Fruit fly (Drosophila melanogaster): Measurements from ENCODE around the gene CG6026.

Gene CG6026

DNA sequence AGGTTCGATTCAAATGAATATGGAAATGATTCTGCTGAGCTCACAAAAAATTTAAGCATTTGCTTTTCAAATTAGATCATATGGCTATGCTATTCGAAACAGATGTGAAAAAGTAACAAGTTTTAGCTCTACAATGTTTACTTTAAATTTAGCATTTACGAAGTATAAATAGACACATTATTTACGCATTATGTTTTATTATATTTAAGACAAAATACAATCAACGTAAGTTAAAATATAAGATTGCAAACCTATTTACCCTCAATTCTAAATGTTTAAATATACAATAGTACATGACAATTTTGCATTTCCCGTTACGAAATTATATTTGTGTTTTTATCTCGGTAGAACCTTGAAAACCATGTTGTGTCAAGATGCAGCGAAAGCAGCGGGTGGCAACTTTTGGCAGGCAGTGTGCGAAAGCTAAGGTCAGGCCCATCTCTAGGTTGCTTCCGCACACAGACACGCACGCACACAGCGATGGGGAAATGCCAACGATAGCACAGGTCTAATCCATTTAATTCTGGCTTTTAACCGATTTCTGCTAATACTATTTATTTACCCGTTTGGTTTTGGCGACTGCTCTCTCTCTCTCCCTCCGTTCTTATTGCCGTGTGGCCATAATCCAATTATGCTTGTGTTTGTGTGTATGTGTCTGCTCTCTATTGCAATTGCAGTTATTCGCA is 59.9 kb downstream of the CG6026 start (continued):
- peak; percentile 56; the same call in 1 of the 2 replicates for TF ChIP-seq chm (GFP tag; IDR thresholded peaks at IDR 0.05)
- TF ChIP-seq sna (GFP tag; IDR thresholded peaks at IDR 0.05; ENCODE audit: partially characterized antibody) = no peak
- TF ChIP-seq nmo (GFP tag; optimal IDR thresholded peaks at IDR 0.05) = peak; percentile 33
- TF ChIP-seq CG10366 (GFP tag; IDR thresholded peaks at IDR 0.05) = peak; percentile 22; the same call in 1 of the 2 replicates
- TF ChIP-seq CoRest (tag; optimal IDR thresholded peaks at IDR 0.05) = peak; percentile 30
- TF ChIP-seq CG2120 (GFP tag; optimal IDR thresholded peaks at IDR 0.05) = peak; percentile 49
- no peak for TF ChIP-seq CG12155 (GFP tag; optimal IDR thresholded peaks at IDR 0.05)
- TF ChIP-seq hbn (GFP tag; IDR thresholded peaks at IDR 0.05; ENCODE audit: partially characterized antibody) = no peak
- 0 out of 3 replicates have a peak, but pooled peaks have one; percentile 18 for TF ChIP-seq CG34422 (GFP tag; IDR thresholded peaks at IDR 0.05)
- peak; percentile 22 for TF ChIP-seq CG16815 (GFP tag; optimal IDR thresholded peaks at IDR 0.05)
- no peak for TF ChIP-seq CG6689 (GFP tag; IDR thresholded peaks at IDR 0.05)
- peak; percentile 64 for TF ChIP-seq vvl (GFP tag; IDR thresholded peaks at IDR 0.05)

- TF ChIP-seq CG1529 (GFP tag; optimal IDR thresholded peaks at IDR 0.05) = no peak
- peak; percentile 8 for TF ChIP-seq Hmr (GFP tag; optimal IDR thresholded peaks at IDR 0.05)
- no peak for TF ChIP-seq CG4730 (GFP tag; IDR thresholded peaks at IDR 0.05)
- TF ChIP-seq pfk (GFP tag; optimal IDR thresholded peaks at IDR 0.05) = no peak
- TF ChIP-seq ash1 (GFP tag; optimal IDR thresholded peaks at IDR 0.05) = no peak
- TF ChIP-seq NK7.1 (GFP tag; optimal IDR thresholded peaks at IDR 0.05) = no peak
- TF ChIP-seq her (GFP tag; optimal IDR thresholded peaks at IDR 0.05) = no peak
- TF ChIP-seq gsb-n (tag; optimal IDR thresholded peaks at IDR 0.05) = peak; percentile 3
- no peak for TF ChIP-seq ttk (GFP tag; IDR thresholded peaks at IDR 0.05)
- TF ChIP-seq CG17186 (GFP tag; optimal IDR thresholded peaks at IDR 0.05) = no peak
- peak; percentile 8 for TF ChIP-seq vfl (GFP tag; optimal IDR thresholded peaks at IDR 0.05)
- TF ChIP-seq Meics (GFP tag; optimal IDR thresholded peaks at IDR 0.05) = no peak
- TF ChIP-seq pan (optimal IDR thresholded peaks at IDR 0.05) = no peak
- TF ChIP-seq pan (GFP tag; optimal IDR thresholded peaks at IDR 0.05 in 1 of 2, IDR thresholded peaks at IDR 0.05 in 1 of 2) = peak in 1 of 2 experiments; percentile 43
- peak; percentile 29 for TF ChIP-seq unpg (GFP tag; optimal IDR thresholded peaks at IDR 0.05)
- no peak for TF ChIP-seq fru (optimal IDR thresholded peaks at IDR 0.05)
- TF ChIP-seq CG10209 (GFP tag; optimal IDR thresholded peaks at IDR 0.05) = no peak
- TF ChIP-seq knrl (GFP tag; IDR thresholded peaks at IDR 0.05; ENCODE audit: partially characterized antibody) = peak; percentile 71
- peak; percentile 24 for TF ChIP-seq lilli (GFP tag; optimal IDR thresholded peaks at IDR 0.05)
- TF ChIP-seq sna (GFP tag; IDR thresholded peaks at IDR 0.05; ENCODE audit: partially characterized antibody) = peak; percentile 62
- TF ChIP-seq CG7963 (GFP tag; IDR thresholded peaks at IDR 0.05; ENCODE audit: partially characterized antibody) = peak; percentile 47; the same call in 1 of the 3 replicates
- no peak for TF ChIP-seq Bdp1 (GFP tag; optimal IDR thresholded peaks at IDR 0.05)
- peak; percentile 67 for TF ChIP-seq CG34224 (GFP tag; IDR thresholded peaks at IDR 0.05; ENCODE audit: partially characterized antibody)
- no peak for TF ChIP-seq Nf-YB (GFP tag; optimal IDR thresholded peaks at IDR 0.05)
- TF ChIP-seq Ets65A (GFP tag) = no peak
- TF ChIP-seq dan (GFP tag; IDR thresholded peaks at IDR 0.05) = no peak
- peak; percentile 79 for TF ChIP-seq sqz (GFP tag; optimal IDR thresholded peaks at IDR 0.05)
- TF ChIP-seq Ptx1 (GFP tag; IDR thresholded peaks at IDR 0.05) = no peak
- peak; percentile 20; the same call in 1 of the 2 replicates for TF ChIP-seq Awh (GFP tag; IDR thresholded peaks at IDR 0.05)
- no peak for TF ChIP-seq chif (GFP tag; optimal IDR thresholded peaks at IDR 0.05)
- TF ChIP-seq insv (GFP tag; optimal IDR thresholded peaks at IDR 0.05) = peak in 1 of 2 experiments; percentile 22
- TF ChIP-seq CG14441 (GFP tag; IDR thresholded peaks at IDR 0.05) = no peak
- no peak for TF ChIP-seq Nf-YA (GFP tag; IDR thresholded peaks at IDR 0.05)
- TF ChIP-seq CG6683 (GFP tag; optimal IDR thresholded peaks at IDR 0.05) = no peak
- TF ChIP-seq CG11560 (tag; IDR thresholded peaks at IDR 0.05) = no peak
- peak; percentile 2 for TF ChIP-seq CG3163 (GFP tag; optimal IDR thresholded peaks at IDR 0.05)
- TF ChIP-seq nerfin-2 (GFP tag; IDR thresholded peaks at IDR 0.05; ENCODE audit: partially characterized antibody) = peak; percentile 57; the same call in 1 of the 2 replicates
- TF ChIP-seq stwl (tag; optimal IDR thresholded peaks at IDR 0.05) = peak; percentile 33
Observed at dm6 chr3R:19094039-19094438, 60.7 kb downstream of the CG6026 start, which contains the start of gene cdi. Gene cdi, minus strand, starts transcription at chr3R:19094270.
